Fruit fly (Drosophila melanogaster): ENCODE data around the gene Ziz.

The Ziz gene

dm6 chr2L:7505976-7506375, 9.9 kb upstream of the Ziz start (continued):
- TF ChIP-seq CG2875 (GFP tag; optimal IDR thresholded peaks at IDR 0.05) (no peak), zen (tag; optimal IDR thresholded peaks at IDR 0.05) (no peak), Sin3A (optimal IDR thresholded peaks at IDR 0.05) (no peak), fd102C (GFP tag; optimal IDR thresholded peaks at IDR 0.05) (no peak), Ets65A (GFP tag) (peak; percentile 8), ATbp (GFP tag; optimal IDR thresholded peaks at IDR 0.05) (no peak), CG3065 (GFP tag; optimal IDR thresholded peaks at IDR 0.05) (no peak), mam (GFP tag; optimal IDR thresholded peaks at IDR 0.05) (no peak), dmrt99B (tag; optimal IDR thresholded peaks at IDR 0.05) (peak; percentile 22), sens (GFP tag) (no peak), CG17802 (tag; optimal IDR thresholded peaks at IDR 0.05) (no peak), CG10959 (GFP tag; IDR thresholded peaks at IDR 0.05) (no peak), CG17328 (GFP tag; IDR thresholded peaks at IDR 0.05) (no peak), esg (GFP tag; conservative IDR thresholded peaks at IDR 0.05) (no peak), CG10979 (tag; optimal IDR thresholded peaks at IDR 0.05) (peak; percentile 2), Drgx (GFP tag; IDR thresholded peaks at IDR 0.05) (no peak), CG10147 (GFP tag; optimal IDR thresholded peaks at IDR 0.05) (no peak), jing (GFP tag; optimal IDR thresholded peaks at IDR 0.05) (no peak), maf-S (GFP tag; optimal IDR thresholded peaks at IDR 0.05) (no peak), C15 (GFP tag; IDR thresholded peaks at IDR 0.05) (no peak), gsb (GFP tag; IDR thresholded peaks at IDR 0.05) (no peak), ranshi (GFP tag; IDR thresholded peaks at IDR 0.05) (no peak), CG6654 (GFP tag; optimal IDR thresholded peaks at IDR 0.05) (peak; percentile 65), salm (tag; optimal IDR thresholded peaks at IDR 0.05) (no peak), gt (GFP tag; IDR thresholded peaks at IDR 0.05) (no peak)

dm6 chr2L:7504529-7504928, 8.4 kb upstream of the Ziz start:
- TF ChIP-seq CG43689 (GFP tag; IDR thresholded peaks at IDR 0.05) (no peak), CG6654 (GFP tag; optimal IDR thresholded peaks at IDR 0.05) (peak; percentile 85), cad (GFP tag; optimal IDR thresholded peaks at IDR 0.05) (peak; percentile 65), Hand (GFP tag; optimal IDR thresholded peaks at IDR 0.05) (no peak)

dm6 chr2L:7503719-7504118, 7.6 kb upstream of the Ziz start:
- TF ChIP-seq CG9876 (GFP tag; optimal IDR thresholded peaks at IDR 0.05) (no peak), Awh (GFP tag; IDR thresholded peaks at IDR 0.05) (0 out of 2 replicates have a peak, but pooled peaks have one; percentile 14), Drgx (GFP tag; IDR thresholded peaks at IDR 0.05) (peak; percentile 44), al (GFP tag; IDR thresholded peaks at IDR 0.05) (no peak), nom (GFP tag; optimal IDR thresholded peaks at IDR 0.05) (peak; percentile 9), gcm2 (GFP tag; optimal IDR thresholded peaks at IDR 0.05) (no peak), CG6175 (GFP tag; IDR thresholded peaks at IDR 0.05) (no peak), CG4328 (GFP tag; optimal IDR thresholded peaks at IDR 0.05) (no peak), CG15696 (tag; optimal IDR thresholded peaks at IDR 0.05) (no peak), CG3407 (GFP tag; optimal IDR thresholded peaks at IDR 0.05) (no peak), tin (GFP tag; optimal IDR thresholded peaks at IDR 0.05) (no peak), dysf (GFP tag; IDR thresholded peaks at IDR 0.05) (peak; percentile 25; the same call in 1 of the 3 replicates), CG11695 (GFP tag; IDR thresholded peaks at IDR 0.05) (0 out of 3 replicates have a peak, but pooled peaks have one; percentile 6), CG12236 (GFP tag; optimal IDR thresholded peaks at IDR 0.05) (no peak)

Measured in whole organism, embryonic.